Worm (Caenorhabditis elegans) whole organism, early embryonic: ENCODE measurements around the gene K03A11.5.

Experiments used
- B0310.2 ChIP-seq: sonication (generic microtip); optimal IDR thresholded peaks from 2 replicates; lab custom pipeline; 2016; ENCODE audit warnings: mild to moderate bottlenecking, missing genetic modification characterization, missing compliant biosample characterization
- F13C5.2 ChIP-seq: sonication (generic microtip); optimal IDR thresholded peaks from 2 replicates; lab custom pipeline; 2017; ENCODE audit warnings: mild to moderate bottlenecking, missing genetic modification characterization, inconsistent platforms, missing compliant biosample characterization
- aly-1 ChIP-seq: sonication (generic microtip); optimal IDR thresholded peaks from 2 replicates; lab custom pipeline; 2016; ENCODE audit warnings: missing genetic modification characterization, missing compliant biosample characterization
- ama-1 ChIP-seq: fragments of 150-350 bp; optimal IDR thresholded peaks from 2 replicates; lab custom pipeline; 2014
- ceh-13 ChIP-seq: fragments of 200-800 bp; sonication (Bioruptor generic); optimal IDR thresholded peaks from 2 replicates; lab custom pipeline; 2018; ENCODE audit warnings: mild to moderate bottlenecking, missing genetic modification characterization, missing compliant biosample characterization
- ceh-36 ChIP-seq: sonication (generic microtip); optimal IDR thresholded peaks from 2 replicates; lab custom pipeline; 2016; ENCODE audit warnings: missing genetic modification characterization, inconsistent platforms, missing compliant biosample characterization
- ets-7 ChIP-seq: sonication (generic microtip); optimal IDR thresholded peaks from 2 replicates; lab custom pipeline; 2016; ENCODE audit warnings: missing genotype, missing genetic modification characterization, missing compliant biosample characterization
- flt-1 ChIP-seq: fragments of 200-800 bp; sonication (Bioruptor generic); IDR thresholded peaks from 2 replicates; pipeline ENCODE4 v1.3.6; 2022; ENCODE audit warnings: missing genetic modification characterization, missing compliant biosample characterization
- hmbx-1 ChIP-seq: sonication (generic microtip); optimal IDR thresholded peaks from 2 replicates; lab custom pipeline; 2016; ENCODE audit warnings: mild to moderate bottlenecking, missing genetic modification characterization, missing compliant biosample characterization
- hmg-4 ChIP-seq: fragments of 200-800 bp; sonication (Bioruptor generic); optimal IDR thresholded peaks from 2 replicates; lab custom pipeline; 2018; ENCODE audit warnings: mild to moderate bottlenecking, missing genetic modification characterization, missing compliant biosample characterization
- hnd-1 ChIP-seq: sonication (generic microtip); optimal IDR thresholded peaks from 2 replicates; lab custom pipeline; 2016; ENCODE audit warnings: missing genetic modification characterization, missing compliant biosample characterization
- pes-1 ChIP-seq: fragments of 200-800 bp; sonication (Bioruptor generic); IDR thresholded peaks from 2 replicates; pipeline ENCODE4 v1.3.6; 2022; ENCODE audit warnings: missing genetic modification reagents, missing genetic modification characterization, missing compliant biosample characterization
- scrt-1 ChIP-seq: fragments of 200-800 bp; sonication (Bioruptor generic); IDR thresholded peaks from 2 replicates; pipeline ENCODE4 v1.3.6; 2022; ENCODE audit warnings: missing genetic modification characterization, missing compliant biosample characterization
- sea-1 ChIP-seq: fragments of 200-800 bp; sonication (Bioruptor generic); conservative IDR thresholded peaks from 2 replicates; pipeline ENCODE4 v1.3.6; 2022; ENCODE audit warnings: missing genetic modification characterization, missing compliant biosample characterization
- tbx-11 ChIP-seq: fragments of 200-800 bp; sonication (Bioruptor generic); IDR thresholded peaks from 2 replicates; pipeline ENCODE4 v1.3.6; 2022; ENCODE audit warnings: missing genetic modification characterization, missing compliant biosample characterization
- tbx-37 ChIP-seq: fragments of 200-800 bp; sonication (Bioruptor generic); conservative IDR thresholded peaks from 2 replicates; pipeline ENCODE4 v1.3.6; 2022; ENCODE audit warnings: missing genetic modification reagents, missing genetic modification characterization, missing compliant biosample characterization
- tra-4 ChIP-seq: sonication (generic microtip); optimal IDR thresholded peaks from 2 replicates; lab custom pipeline; 2017; ENCODE audit warnings: missing genetic modification characterization, missing compliant biosample characterization

K03A11.5 gene

ce11 chrX:13071120-13071519, 7.8 kb downstream of the K03A11.5 start, which contains the start of gene cpx-2:
Gene cpx-2, minus strand, starts transcription at chrX:13071220.
- TF ChIP-seq scrt-1 (GFP tag; lab: Robert Waterston, UW) (no peak), tbx-37 (no peak), ceh-13 (GFP tag; lab: Kevin White, UChicago) (no peak), tra-4 (no peak), pes-1 (no peak), hnd-1 (no peak), tbx-11 (GFP tag; lab: Robert Waterston, UW) (no peak), aly-1 (tag; lab: Kevin White, UChicago) (no peak), ets-7 (tag; lab: Kevin White, UChicago) (no peak), flt-1 (no peak), B0310.2 (no peak), F13C5.2 (tag; lab: Kevin White, UChicago) (no peak), ceh-36 (tag; lab: Kevin White, UChicago) (no peak), hmbx-1 (tag; lab: Kevin White, UChicago) (no peak), hmg-4 (GFP tag; lab: Kevin White, UChicago) (no peak), ama-1 (no peak), sea-1 (GFP tag; lab: Robert Waterston, UW) (no peak)

- TF ChIP-seq hmg-4 (GFP tag; lab: Kevin White, UChicago) = no peak
- no peak for TF ChIP-seq ama-1
- TF ChIP-seq hmbx-1 (tag; lab: Kevin White, UChicago) = no peak
- no peak for TF ChIP-seq hnd-1
These were observed 11.0 kb downstream of the K03A11.5 start, which contains the start of gene ceh-28 for ce11 chrX:13074373-13074772. Gene ceh-28, plus strand, starts transcription at chrX:13074673.

DNA sequence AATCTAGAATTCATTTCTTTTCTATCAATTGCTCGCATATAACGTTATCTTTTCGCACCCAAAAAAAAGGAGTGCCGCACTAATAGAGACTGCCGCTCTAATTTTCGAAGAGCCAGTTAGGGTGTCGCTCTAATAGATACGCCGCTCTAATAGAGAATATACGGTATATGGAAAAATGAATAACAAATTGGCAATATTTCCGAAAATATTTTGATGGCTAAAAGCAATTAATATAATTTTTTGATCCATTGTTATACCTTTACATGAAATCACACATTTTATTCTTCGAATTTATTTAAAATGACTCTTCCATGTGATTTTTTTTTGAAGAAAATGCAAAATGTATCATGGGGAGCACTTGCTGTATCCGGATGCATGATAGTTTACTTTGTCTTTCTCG, 14.5 kb downstream of the K03A11.5 start, which contains the start of gene K03A11.4:
Gene K03A11.4 (plus strand): TSS at position 301 of the 400 bp plus-strand sequence.
- TF ChIP-seq tbx-11 (GFP tag; lab: Robert Waterston, UW) (no peak), hnd-1 (no peak), tbx-37 (no peak), ama-1 (no peak), ceh-13 (GFP tag; lab: Kevin White, UChicago) (no peak), pes-1 (no peak), aly-1 (tag; lab: Kevin White, UChicago) (no peak)

DNA sequence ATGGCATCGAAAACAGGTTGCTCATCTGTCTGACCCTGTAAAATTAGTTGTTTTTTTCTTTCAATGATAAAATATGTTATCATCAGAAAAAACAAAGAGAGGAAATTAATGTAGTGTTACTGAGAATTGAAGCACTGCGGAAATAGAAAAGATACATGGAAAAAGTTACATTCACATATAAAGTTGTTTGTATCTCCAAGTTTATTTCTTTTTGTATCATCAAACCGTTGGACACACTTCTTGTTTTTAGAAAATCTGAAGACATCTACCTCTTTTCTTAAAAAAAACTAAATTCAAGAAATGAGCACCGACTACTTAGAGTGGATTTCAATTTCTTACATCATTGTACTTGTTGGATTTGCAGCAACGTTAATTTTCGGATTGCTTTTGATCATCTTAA, 19.0 kb downstream of the K03A11.5 start, which contains the start of gene str-10:
Gene str-10 (plus strand): TSS at position 301 of the 400 bp plus-strand sequence.
- TF ChIP-seq aly-1 (tag; lab: Kevin White, UChicago) (no peak), ets-7 (tag; lab: Kevin White, UChicago) (no peak), F13C5.2 (tag; lab: Kevin White, UChicago) (no peak), tra-4 (no peak), ama-1 (no peak), ceh-36 (tag; lab: Kevin White, UChicago) (no peak), tbx-11 (GFP tag; lab: Robert Waterston, UW) (no peak), scrt-1 (GFP tag; lab: Robert Waterston, UW) (no peak), hnd-1 (no peak), flt-1 (no peak), sea-1 (GFP tag; lab: Robert Waterston, UW) (no peak), B0310.2 (no peak), pes-1 (no peak), hmg-4 (GFP tag; lab: Kevin White, UChicago) (no peak), hmbx-1 (tag; lab: Kevin White, UChicago) (no peak), ceh-13 (GFP tag; lab: Kevin White, UChicago) (no peak)

- TF ChIP-seq tra-4 (no peak), ceh-13 (GFP tag; lab: Kevin White, UChicago) (no peak), hmg-4 (GFP tag; lab: Kevin White, UChicago) (no peak), ets-7 (tag; lab: Kevin White, UChicago) (no peak)
These were observed 20.9 kb downstream of the K03A11.5 start, which contains the start of gene R03G8.1 for ce11 chrX:13084273-13084672. Gene R03G8.1, plus strand, starts transcription at chrX:13084573.

DNA sequence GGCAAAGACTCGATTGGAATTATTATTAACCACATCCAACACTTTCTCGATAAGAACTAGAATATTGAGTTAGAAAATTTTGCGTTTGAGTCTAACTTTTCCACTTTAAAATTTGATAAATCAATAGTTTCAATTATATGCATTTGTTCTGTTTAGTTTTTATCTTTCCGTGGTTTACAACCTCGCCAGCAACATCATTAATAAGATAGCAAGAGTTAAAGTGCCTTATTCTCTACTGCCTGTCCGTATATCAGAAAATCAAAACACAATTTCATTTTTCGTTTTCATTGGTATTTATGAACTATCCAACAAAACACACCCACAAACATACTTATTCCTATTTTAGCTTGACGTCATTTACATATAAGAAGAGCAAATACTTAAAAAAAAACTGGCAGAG, 25.2 kb downstream of the K03A11.5 start:
- no peak for TF ChIP-seq ama-1
- TF ChIP-seq pes-1 = no peak
- TF ChIP-seq hmg-4 (GFP tag; lab: Kevin White, UChicago) = no peak
- TF ChIP-seq tbx-11 (GFP tag; lab: Robert Waterston, UW) = no peak
- TF ChIP-seq sea-1 (GFP tag; lab: Robert Waterston, UW) = no peak
- TF ChIP-seq scrt-1 (GFP tag; lab: Robert Waterston, UW) = no peak
- TF ChIP-seq ceh-13 (GFP tag; lab: Kevin White, UChicago) = no peak
- no peak for TF ChIP-seq ceh-36 (tag; lab: Kevin White, UChicago)
- no peak for TF ChIP-seq hmbx-1 (tag; lab: Kevin White, UChicago)
- TF ChIP-seq F13C5.2 (tag; lab: Kevin White, UChicago) = no peak
- no peak for TF ChIP-seq B0310.2
- TF ChIP-seq flt-1 = no peak
- no peak for TF ChIP-seq tra-4
- no peak for TF ChIP-seq aly-1 (tag; lab: Kevin White, UChicago)
- TF ChIP-seq tbx-37 = no peak
- no peak for TF ChIP-seq hnd-1
- TF ChIP-seq ets-7 (tag; lab: Kevin White, UChicago) = no peak

DNA sequence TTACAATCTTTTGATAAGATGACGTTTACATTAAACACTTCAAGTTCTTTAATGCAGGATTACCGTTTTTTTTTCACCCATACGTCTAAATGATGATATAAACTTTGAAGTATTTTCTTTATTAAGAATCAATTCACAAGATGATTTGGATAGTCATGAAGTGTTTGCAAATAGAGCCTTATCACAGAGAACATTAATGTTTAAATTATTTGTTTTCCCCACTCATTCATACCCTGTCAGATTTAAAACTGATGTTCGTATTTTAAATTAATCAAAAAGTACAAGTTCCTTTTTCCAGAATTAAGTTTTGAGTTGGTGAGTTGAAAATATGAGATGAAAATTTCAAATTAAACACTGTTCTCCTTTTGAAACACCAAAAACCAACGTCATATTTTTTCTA, 27.3 kb downstream of the K03A11.5 start, which contains the start of gene R03G8.3:
Gene R03G8.3 (plus strand): TSS at position 301 of the 400 bp plus-strand sequence.
- TF ChIP-seq hmbx-1 (tag; lab: Kevin White, UChicago) (no peak), ets-7 (tag; lab: Kevin White, UChicago) (no peak), scrt-1 (GFP tag; lab: Robert Waterston, UW) (no peak), tbx-37 (no peak), F13C5.2 (tag; lab: Kevin White, UChicago) (no peak), ceh-36 (tag; lab: Kevin White, UChicago) (no peak), hmg-4 (GFP tag; lab: Kevin White, UChicago) (no peak), ama-1 (no peak), aly-1 (tag; lab: Kevin White, UChicago) (no peak), tbx-11 (GFP tag; lab: Robert Waterston, UW) (no peak), hnd-1 (no peak), ceh-13 (GFP tag; lab: Kevin White, UChicago) (no peak)

- TF ChIP-seq aly-1 (tag; lab: Kevin White, UChicago) (no peak), ama-1 (no peak), tbx-37 (no peak), hmg-4 (GFP tag; lab: Kevin White, UChicago) (no peak), ets-7 (tag; lab: Kevin White, UChicago) (no peak), hmbx-1 (tag; lab: Kevin White, UChicago) (no peak)
These were observed 27.9 kb downstream of the K03A11.5 start for ce11 chrX:13091199-13091598.
